Fruit fly (Drosophila melanogaster) whole organism: ENCODE data around the gene CG14154.

Experiments used
- CG8478 ChIP-seq: fragments of >200 bp; optimal IDR thresholded peaks from 2 replicates; lab custom pipeline; 2018; ENCODE audit warnings: inconsistent platforms
- Dll ChIP-seq: fragments of >200 bp; optimal IDR thresholded peaks from 2 replicates; lab custom pipeline; 2017
- EcR ChIP-seq, 2 experiments: fragments of >200 bp; optimal IDR thresholded peaks; 2 replicates each; lab custom pipeline; 2017; ENCODE audit warnings: missing biosample characterization in 2 of 2, missing genetic modification characterization in 2 of 2, missing genetic modification reagents in 2 of 2
- pan ChIP-seq: fragments of >200 bp; optimal IDR thresholded peaks from 2 replicates; lab custom pipeline; 2017
- usp ChIP-seq: fragments of >200 bp; optimal IDR thresholded peaks from 2 replicates; lab custom pipeline; 2017; ENCODE audit warnings: missing biosample characterization, missing genetic modification characterization, mixed read lengths

- TF ChIP-seq Dll, result no peak
- TF ChIP-seq CG8478, result no peak
- no peak for TF ChIP-seq usp (GFP tag; lab: Kevin White, UChicago)
- TF ChIP-seq EcR (GFP tag; optimal IDR thresholded peaks at IDR 0.05; lab: Kevin White, UChicago), result no peak
- no peak for TF ChIP-seq pan
These were observed 22.9 kb downstream of the CG14154 start, which contains the start of gene simj for dm6 chr3L:10664511-10665062.
